Worm (Caenorhabditis elegans) whole organism, young adult: Measurements from ENCODE around the gene oac-32.

ENCODE experiments used
- B0035.1 ChIP-seq: sonication (generic microtip); optimal IDR thresholded peaks from 2 replicates; lab custom pipeline; 2016; ENCODE audit warnings: missing genetic modification characterization, mild to moderate bottlenecking, missing compliant biosample characterization, missing genotype, missing genetic modification reagents
- D2030.7 ChIP-seq: fragments of 200-800 bp; sonication (Bioruptor generic); IDR thresholded peaks from 2 replicates; pipeline ENCODE4 v1.3.6; 2022; ENCODE audit warnings: missing genetic modification reagents, missing genetic modification characterization, missing compliant biosample characterization
- K12H6.12 ChIP-seq: fragments of 200-800 bp; sonication (Bioruptor generic); optimal IDR thresholded peaks from 2 replicates; lab custom pipeline; 2018; ENCODE audit warnings: mild to moderate bottlenecking, missing genetic modification characterization, missing compliant biosample characterization
- T07F8.4 ChIP-seq: sonication (generic microtip); optimal IDR thresholded peaks from 2 replicates; lab custom pipeline; 2016; ENCODE audit warnings: mild to moderate bottlenecking, missing genetic modification characterization, moderate library complexity, missing compliant biosample characterization
- T26A5.8 ChIP-seq: sonication (generic microtip); optimal IDR thresholded peaks from 2 replicates; lab custom pipeline; 2016; ENCODE audit warnings: missing genetic modification characterization, missing compliant biosample characterization
- Y53F4B.3 ChIP-seq: fragments of 200-800 bp; sonication (Bioruptor generic); IDR thresholded peaks from 2 replicates; pipeline ENCODE4 v1.3.6; 2022; ENCODE audit warnings: missing genetic modification reagents, missing genetic modification characterization, missing compliant biosample characterization
- Y56A3A.18 ChIP-seq: fragments of 200-800 bp; sonication (Bioruptor generic); IDR thresholded peaks from 2 replicates; pipeline ENCODE4 v1.3.6; 2022; ENCODE audit warnings: missing genetic modification reagents, missing genetic modification characterization, missing compliant biosample characterization
- Y79H2A.3 ChIP-seq: fragments of 200-800 bp; sonication (Bioruptor generic); conservative IDR thresholded peaks from 2 replicates; pipeline ENCODE4 v1.3.6; 2022; ENCODE audit warnings: missing genetic modification reagents, missing genetic modification characterization, missing compliant biosample characterization
- Y95B8A.8 ChIP-seq: fragments of 200-800 bp; sonication (Bioruptor generic); IDR thresholded peaks from 2 replicates; pipeline ENCODE4 v1.3.6; 2022; ENCODE audit warnings: missing genetic modification reagents, missing genetic modification characterization, missing compliant biosample characterization
- ZK185.1 ChIP-seq: sonication (generic microtip); optimal IDR thresholded peaks from 2 replicates; lab custom pipeline; 2016; ENCODE audit warnings: mild to moderate bottlenecking, missing genetic modification characterization, missing compliant biosample characterization; ENCODE audit not compliant: poor library complexity, severe bottlenecking
- akir-1 ChIP-seq: fragments of 200-800 bp; sonication (Bioruptor generic); optimal IDR thresholded peaks from 2 replicates; lab custom pipeline; 2018; ENCODE audit warnings: mild to moderate bottlenecking, missing genetic modification characterization, moderate library complexity, missing compliant biosample characterization
- aptf-2 ChIP-seq: fragments of 200-800 bp; sonication (Bioruptor generic); conservative IDR thresholded peaks from 2 replicates; pipeline ENCODE4 v1.3.6; 2022; ENCODE audit warnings: missing genetic modification reagents, missing genetic modification characterization, missing compliant biosample characterization
- atf-7 ChIP-seq: sonication (generic microtip); optimal IDR thresholded peaks from 2 replicates; lab custom pipeline; 2017; ENCODE audit warnings: mild to moderate bottlenecking, missing genetic modification characterization, missing compliant biosample characterization
- attf-6 ChIP-seq: fragments of 200-800 bp; sonication (Bioruptor generic); IDR thresholded peaks from 2 replicates; pipeline ENCODE4 v1.3.6; 2022; ENCODE audit warnings: missing genetic modification reagents, missing genetic modification characterization, missing compliant biosample characterization
- bed-2 ChIP-seq: fragments of 200-800 bp; sonication (Bioruptor generic); IDR thresholded peaks from 2 replicates; pipeline ENCODE4 v1.3.6; 2022; ENCODE audit warnings: missing genetic modification reagents, missing genetic modification characterization, missing compliant biosample characterization
- ceh-27 ChIP-seq: fragments of 200-800 bp; sonication (Bioruptor generic); optimal IDR thresholded peaks from 2 replicates; lab custom pipeline; 2018; ENCODE audit warnings: mild to moderate bottlenecking, missing genetic modification characterization, moderate library complexity, missing compliant biosample characterization
- dox-1 ChIP-seq: fragments of 200-800 bp; sonication (Bioruptor generic); IDR thresholded peaks from 2 replicates; pipeline ENCODE4 v1.3.6; 2022; ENCODE audit warnings: missing genetic modification reagents, missing genetic modification characterization, missing compliant biosample characterization
- fkh-3 ChIP-seq: sonication (generic microtip); optimal IDR thresholded peaks from 2 replicates; lab custom pipeline; 2016; ENCODE audit warnings: mild to moderate bottlenecking, missing genetic modification characterization, missing compliant biosample characterization
- hlh-26 ChIP-seq: fragments of 200-800 bp; sonication (Bioruptor generic); conservative IDR thresholded peaks from 2 replicates; pipeline ENCODE4 v1.3.6; 2022; ENCODE audit warnings: missing genetic modification reagents, missing genetic modification characterization, missing compliant biosample characterization
- lag-1 ChIP-seq: fragments of 200-800 bp; sonication (Bioruptor generic); IDR thresholded peaks from 2 replicates; pipeline ENCODE4 v1.3.6; 2022; ENCODE audit warnings: missing genetic modification reagents, missing genetic modification characterization, missing compliant biosample characterization
- lir-1 ChIP-seq: fragments of 200-800 bp; sonication (Bioruptor generic); conservative IDR thresholded peaks from 2 replicates; pipeline ENCODE4 v1.3.6; 2022; ENCODE audit warnings: missing genetic modification reagents, missing genetic modification characterization, missing compliant biosample characterization
- lsl-1 ChIP-seq: fragments of 200-800 bp; sonication (Bioruptor generic); optimal IDR thresholded peaks from 2 replicates; lab custom pipeline; 2018; ENCODE audit warnings: mild to moderate bottlenecking, missing genetic modification characterization, moderate library complexity, missing compliant biosample characterization
- lsy-27 ChIP-seq: sonication (generic microtip); optimal IDR thresholded peaks from 2 replicates; lab custom pipeline; 2017; ENCODE audit warnings: missing genetic modification characterization, mild to moderate bottlenecking, missing compliant biosample characterization, antibody characterized with exemption, missing genotype, borderline replicate concordance; ENCODE audit not compliant: insufficient read depth
- mcd-1 ChIP-seq: fragments of 200-800 bp; sonication (Bioruptor generic); IDR thresholded peaks from 2 replicates; pipeline ENCODE4 v1.3.6; 2022; ENCODE audit warnings: missing genetic modification reagents, missing genetic modification characterization, missing compliant biosample characterization
- mel-28 ChIP-seq: sonication (generic microtip); optimal IDR thresholded peaks from 2 replicates; lab custom pipeline; 2016; ENCODE audit warnings: borderline replicate concordance, mild to moderate bottlenecking, missing genetic modification characterization, missing compliant biosample characterization
- nfya-2 ChIP-seq: fragments of 200-800 bp; sonication (Bioruptor generic); IDR thresholded peaks from 2 replicates; pipeline ENCODE4 v1.3.6; 2022; ENCODE audit warnings: missing genetic modification reagents, missing genetic modification characterization, missing compliant biosample characterization
- nfyb-1 ChIP-seq: fragments of 200-800 bp; sonication (Bioruptor generic); IDR thresholded peaks from 2 replicates; pipeline ENCODE4 v1.3.6; 2022; ENCODE audit warnings: missing genetic modification reagents, missing genetic modification characterization, missing compliant biosample characterization
- nhr-179 ChIP-seq: sonication (generic microtip); optimal IDR thresholded peaks from 2 replicates; lab custom pipeline; 2016; ENCODE audit warnings: mild to moderate bottlenecking, missing genetic modification characterization, missing compliant biosample characterization
- nhr-80 ChIP-seq: sonication (generic microtip); optimal IDR thresholded peaks from 2 replicates; lab custom pipeline; 2016; ENCODE audit warnings: missing genetic modification characterization, missing compliant biosample characterization
- nhr-90 ChIP-seq: sonication (generic microtip); optimal IDR thresholded peaks from 2 replicates; lab custom pipeline; 2016; ENCODE audit warnings: missing genotype, mild to moderate bottlenecking, missing genetic modification characterization, missing compliant biosample characterization
- pbrm-1 ChIP-seq: fragments of 200-800 bp; sonication (Bioruptor generic); IDR thresholded peaks from 2 replicates; pipeline ENCODE4 v1.3.6; 2022; ENCODE audit warnings: missing genetic modification reagents, missing genetic modification characterization, missing compliant biosample characterization
- pha-4 ChIP-seq: fragments of 150-350 bp; sonication (generic microtip); optimal IDR thresholded peaks from 2 replicates; lab custom pipeline; 2014; ENCODE audit warnings: missing biosample characterization, missing genetic modification reagents, missing genetic modification characterization
- sdz-38 ChIP-seq: sonication (generic microtip); optimal IDR thresholded peaks from 2 replicates; lab custom pipeline; 2016; ENCODE audit warnings: missing genotype, missing genetic modification characterization, missing compliant biosample characterization
- snpc-1.1 ChIP-seq: sonication (generic microtip); optimal IDR thresholded peaks from 2 replicates; lab custom pipeline; 2017; ENCODE audit warnings: missing genetic modification characterization, mild to moderate bottlenecking, missing compliant biosample characterization, antibody characterized with exemption, moderate library complexity, missing genotype, missing genetic modification reagents; ENCODE audit not compliant: insufficient read depth
- snpc-3.4 ChIP-seq: sonication (generic microtip); optimal IDR thresholded peaks from 2 replicates; lab custom pipeline; 2017; ENCODE audit warnings: missing genetic modification characterization, mild to moderate bottlenecking, missing compliant biosample characterization, antibody characterized with exemption, moderate library complexity, missing genotype, missing genetic modification reagents
- sptf-2 ChIP-seq: fragments of 200-800 bp; sonication (Bioruptor generic); optimal IDR thresholded peaks from 2 replicates; lab custom pipeline; 2018; ENCODE audit warnings: mild to moderate bottlenecking, missing genetic modification characterization, missing compliant biosample characterization
- tbx-9 ChIP-seq: sonication (generic microtip); optimal IDR thresholded peaks from 2 replicates; lab custom pipeline; 2016; ENCODE audit warnings: borderline replicate concordance, missing genetic modification characterization, inconsistent platforms, missing compliant biosample characterization
- zfh-2 ChIP-seq: fragments of 200-800 bp; sonication (Bioruptor generic); conservative IDR thresholded peaks from 2 replicates; pipeline ENCODE4 v1.3.6; 2022; ENCODE audit warnings: missing genetic modification reagents, missing genetic modification characterization, missing compliant biosample characterization
- ztf-26 ChIP-seq: sonication (generic microtip); optimal IDR thresholded peaks from 2 replicates; lab custom pipeline; 2017; ENCODE audit warnings: missing genetic modification characterization, missing compliant biosample characterization
- ztf-6 ChIP-seq: fragments of 200-800 bp; sonication (Bioruptor generic); IDR thresholded peaks from 2 replicates; pipeline ENCODE4 v1.3.6; 2022; ENCODE audit warnings: missing genetic modification reagents, missing genetic modification characterization, missing compliant biosample characterization

The oac-32 gene

ce11 chrV:1583242-1583641, 37.7 kb upstream of the oac-32 start:
- TF ChIP-seq lir-1 (no peak), zfh-2 (peak; percentile 51), nfyb-1 (no peak)
- TF ChIP-seq, all 124 proteins: peak for 1

ce11 chrV:1579790-1580189, 34.2 kb upstream of the oac-32 start:
- no peak for TF ChIP-seq ZK185.1 (tag; lab: Kevin White, UChicago)
- no peak for TF ChIP-seq nhr-90
- no peak for TF ChIP-seq T07F8.4 (tag; lab: Kevin White, UChicago)
- TF ChIP-seq pha-4, result no peak
- TF ChIP-seq Y56A3A.18 (GFP tag; lab: Robert Waterston, UW), result no peak
- no peak for TF ChIP-seq B0035.1
- no peak for TF ChIP-seq Y79H2A.3
- TF ChIP-seq snpc-3.4 (tag; lab: Kevin White, UChicago), result no peak
- no peak for TF ChIP-seq bed-2
- no peak for TF ChIP-seq sdz-38
- TF ChIP-seq pbrm-1 (GFP tag; lab: Robert Waterston, UW), result no peak
- no peak for TF ChIP-seq snpc-1.1
- TF ChIP-seq Y53F4B.3 (GFP tag; lab: Robert Waterston, UW), result no peak
- TF ChIP-seq ztf-6 (GFP tag; lab: Robert Waterston, UW), result no peak
- TF ChIP-seq lsl-1, result no peak

ce11 chrV:1578572-1579230, 33.1 kb upstream of the oac-32 start:
- no peak for TF ChIP-seq sptf-2
- TF ChIP-seq fkh-3, result no peak
- no peak for TF ChIP-seq ztf-26 (tag; lab: Kevin White, UChicago)
- no peak for TF ChIP-seq lsy-27
- TF ChIP-seq pha-4, result no peak
- no peak for TF ChIP-seq mel-28
- TF ChIP-seq Y56A3A.18 (GFP tag; lab: Robert Waterston, UW), result no peak
- TF ChIP-seq tbx-9 (tag; lab: Kevin White, UChicago), result no peak
- no peak for TF ChIP-seq lag-1 (GFP tag; lab: Robert Waterston, UW)
- no peak for TF ChIP-seq nhr-179
- TF ChIP-seq Y95B8A.8 (GFP tag; lab: Robert Waterston, UW), result no peak
- no peak for TF ChIP-seq D2030.7 (GFP tag; lab: Robert Waterston, UW)
- TF ChIP-seq, all 124 proteins: peak for 0

ce11 chrV:1577092-1577709, 31.6 kb upstream of the oac-32 start:
- 0 out of 2 replicates have a peak, but pooled peaks have one; percentile 26 for TF ChIP-seq zfh-2
- TF ChIP-seq atf-7 (tag; lab: Kevin White, UChicago), result no peak

ce11 chrV:1575493-1576084, 30.0 kb upstream of the oac-32 start:
- TF ChIP-seq K12H6.12 (tag; lab: Kevin White, UChicago) (no peak), ZK185.1 (tag; lab: Kevin White, UChicago) (no peak), nhr-80 (tag; lab: Kevin White, UChicago) (no peak), hlh-26 (GFP tag; lab: Robert Waterston, UW) (no peak), T26A5.8 (tag; lab: Kevin White, UChicago) (no peak), aptf-2 (no peak), lag-1 (GFP tag; lab: Robert Waterston, UW) (no peak), ceh-27 (no peak), snpc-3.4 (tag; lab: Kevin White, UChicago) (no peak), attf-6 (GFP tag; lab: Robert Waterston, UW) (no peak), mcd-1 (no peak), dox-1 (GFP tag; lab: Robert Waterston, UW) (no peak), nfya-2 (GFP tag; lab: Robert Waterston, UW) (no peak), akir-1 (GFP tag; lab: Kevin White, UChicago) (no peak)
